Worm (Caenorhabditis elegans) whole organism, L2 larva: Measurements from ENCODE around the gene srh-24.

Experiments used
- R02D3.7 ChIP-seq: fragments of 150-350 bp; optimal IDR thresholded peaks from 2 replicates; lab custom pipeline; 2014; ENCODE audit warnings: missing biosample characterization, missing genetic modification characterization
- Y55F3AM.14 ChIP-seq: fragments of 200-800 bp; sonication (Bioruptor generic); optimal IDR thresholded peaks from 2 replicates; lab custom pipeline; 2018; ENCODE audit warnings: mild to moderate bottlenecking, missing genetic modification characterization, missing compliant biosample characterization
- ZK546.5 ChIP-seq: sonication (generic microtip); optimal IDR thresholded peaks from 2 replicates; lab custom pipeline; 2017; ENCODE audit warnings: missing biosample characterization, missing genetic modification characterization
- alr-1 ChIP-seq: fragments of 150-350 bp; optimal IDR thresholded peaks from 2 replicates; lab custom pipeline; 2014; ENCODE audit warnings: missing biosample characterization, missing genetic modification characterization
- aly-2 ChIP-seq: fragments of 150-350 bp; optimal IDR thresholded peaks from 2 replicates; lab custom pipeline; 2014; ENCODE audit warnings: missing biosample characterization, missing genetic modification characterization
- ama-1 ChIP-seq: fragments of 150-350 bp; optimal IDR thresholded peaks from 2 replicates; lab custom pipeline; 2018; ENCODE audit warnings: inconsistent platforms
- ceh-82 ChIP-seq: fragments of 150-350 bp; optimal IDR thresholded peaks from 2 replicates; lab custom pipeline; 2014; ENCODE audit warnings: missing biosample characterization, missing genetic modification characterization
- crh-2 ChIP-seq: sonication (generic microtip); optimal IDR thresholded peaks from 2 replicates; lab custom pipeline; 2017; ENCODE audit warnings: missing biosample characterization, missing genetic modification characterization
- dmd-4 ChIP-seq: sonication (generic microtip); optimal IDR thresholded peaks from 2 replicates; lab custom pipeline; 2017; ENCODE audit warnings: missing biosample characterization, missing genetic modification characterization
- egl-27 ChIP-seq: sonication (generic microtip); optimal IDR thresholded peaks from 3 replicates; lab custom pipeline; 2017; ENCODE audit warnings: missing biosample characterization, missing genetic modification reagents, missing genetic modification characterization
- elt-1 ChIP-seq: fragments of 150-350 bp; optimal IDR thresholded peaks from 2 replicates; lab custom pipeline; 2014; ENCODE audit warnings: missing biosample characterization, missing genetic modification characterization
- elt-3 ChIP-seq: sonication (generic microtip); optimal IDR thresholded peaks from 2 replicates; lab custom pipeline; 2017; ENCODE audit warnings: missing biosample characterization, missing genetic modification characterization
- gmeb-1 ChIP-seq: fragments of 150-350 bp; optimal IDR thresholded peaks from 2 replicates; lab custom pipeline; 2014; ENCODE audit warnings: missing biosample characterization, missing genetic modification characterization
- lin-39 ChIP-seq: fragments of 150-350 bp; optimal IDR thresholded peaks from 2 replicates; lab custom pipeline; 2014; ENCODE audit warnings: missing biosample characterization, missing genetic modification reagents, missing genetic modification characterization
- lsy-2 ChIP-seq, 2 experiments: fragments of 150-350 bp in 1 of 2; sonication (generic microtip) in 1 of 2; optimal IDR thresholded peaks; 2 replicates each; lab custom pipeline; 2014 to 2017; ENCODE audit warnings: missing biosample characterization in 2 of 2, missing genetic modification characterization in 2 of 2
- mbf-1 ChIP-seq: sonication (generic microtip); optimal IDR thresholded peaks from 2 replicates; lab custom pipeline; 2017; ENCODE audit warnings: missing biosample characterization, missing genetic modification characterization
- nhr-10 ChIP-seq: sonication (generic microtip); optimal IDR thresholded peaks from 2 replicates; lab custom pipeline; 2017; ENCODE audit warnings: missing biosample characterization, missing genetic modification characterization
- nhr-11 ChIP-seq: fragments of 150-350 bp; optimal IDR thresholded peaks from 2 replicates; lab custom pipeline; 2014; ENCODE audit warnings: missing biosample characterization, missing genetic modification characterization
- nhr-12 ChIP-seq: fragments of 150-350 bp; optimal IDR thresholded peaks from 2 replicates; lab custom pipeline; 2014; ENCODE audit warnings: missing biosample characterization, missing genetic modification characterization
- nhr-23 ChIP-seq: fragments of 150-350 bp; optimal IDR thresholded peaks from 2 replicates; lab custom pipeline; 2014; ENCODE audit warnings: missing biosample characterization, missing genetic modification reagents, missing genetic modification characterization
- nhr-237 ChIP-seq: fragments of 150-350 bp; optimal IDR thresholded peaks from 2 replicates; lab custom pipeline; 2014; ENCODE audit warnings: missing biosample characterization, missing genetic modification characterization
- nhr-25 ChIP-seq: fragments of 150-350 bp; sonication (generic microtip); optimal IDR thresholded peaks from 3 replicates; lab custom pipeline; 2014; ENCODE audit warnings: missing biosample characterization, missing genetic modification characterization
- nhr-6 ChIP-seq: fragments of 150-350 bp; optimal IDR thresholded peaks from 2 replicates; lab custom pipeline; 2014; ENCODE audit warnings: missing biosample characterization, missing genetic modification characterization
- peb-1 ChIP-seq: fragments of 150-350 bp; optimal IDR thresholded peaks from 2 replicates; lab custom pipeline; 2014; ENCODE audit warnings: missing biosample characterization, missing genetic modification characterization
- skn-1 ChIP-seq: sonication (generic microtip); optimal IDR thresholded peaks from 2 replicates; lab custom pipeline; 2017; ENCODE audit warnings: missing biosample characterization, missing genetic modification characterization
- sma-3 ChIP-seq: sonication (generic microtip); optimal IDR thresholded peaks from 2 replicates; lab custom pipeline; 2016; ENCODE audit warnings: missing genetic modification reagents, missing genetic modification characterization, missing compliant biosample characterization
- sma-9 ChIP-seq, 2 experiments: fragments of 150-350 bp in 1 of 2; sonication (generic microtip) in 1 of 2; optimal IDR thresholded peaks; 2 replicates each; lab custom pipeline; 2014 to 2016; ENCODE audit warnings: missing genetic modification characterization in 2 of 2, mild to moderate bottlenecking in 1 of 2, missing biosample characterization in 1 of 2, missing compliant biosample characterization in 1 of 2, missing genetic modification reagents in 1 of 2, moderate library complexity in 1 of 2
- snpc-4 ChIP-seq: fragments of 150-350 bp; optimal IDR thresholded peaks from 2 replicates; lab custom pipeline; 2014; ENCODE audit warnings: missing biosample characterization, missing genetic modification characterization
- unc-39 ChIP-seq: fragments of 150-350 bp; optimal IDR thresholded peaks from 2 replicates; lab custom pipeline; 2014; ENCODE audit warnings: missing biosample characterization, missing genetic modification characterization
- unc-55 ChIP-seq: fragments of 150-350 bp; sonication (generic microtip); optimal IDR thresholded peaks from 3 replicates; lab custom pipeline; 2014; ENCODE audit warnings: missing biosample characterization, missing genetic modification reagents, missing genetic modification characterization
- unc-62 ChIP-seq: fragments of 150-350 bp; optimal IDR thresholded peaks from 2 replicates; lab custom pipeline; 2014; ENCODE audit warnings: missing biosample characterization, missing genetic modification reagents, missing genetic modification characterization
- zag-1 ChIP-seq: fragments of 150-350 bp; optimal IDR thresholded peaks from 2 replicates; lab custom pipeline; 2014; ENCODE audit warnings: missing biosample characterization, missing genetic modification characterization
- ztf-4 ChIP-seq: fragments of 150-350 bp; optimal IDR thresholded peaks from 2 replicates; lab custom pipeline; 2014; ENCODE audit warnings: missing biosample characterization, missing genetic modification characterization

srh-24 gene

DNA sequence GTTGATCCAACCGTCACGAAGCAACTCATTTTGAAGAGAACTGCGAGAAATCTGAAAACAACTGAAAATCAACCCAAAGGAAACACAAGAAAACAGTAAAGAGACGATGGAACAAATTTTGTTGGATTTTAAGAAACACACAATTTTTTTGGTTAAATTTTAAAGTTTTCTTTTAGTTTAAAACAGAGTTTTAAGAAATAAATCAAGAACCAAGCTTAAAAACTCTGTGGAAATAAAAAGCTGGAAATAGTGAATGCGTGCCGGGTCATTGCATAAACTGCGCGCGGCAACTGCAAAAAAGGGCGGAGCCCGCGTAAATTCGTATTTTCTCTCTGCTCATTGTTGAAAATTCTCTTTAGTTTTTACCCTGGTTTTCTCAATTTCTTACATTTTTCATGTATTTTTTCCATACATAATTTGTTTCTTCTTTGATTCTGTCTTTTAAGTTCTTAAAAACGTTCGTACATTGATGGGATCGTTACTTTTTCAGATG is 1.2 kb upstream of the srh-24 start, which contains the start of the genes algn-13 and R10D12.13 (continued):
- TF ChIP-seq alr-1 (tag; lab: Kevin White, UChicago): no peak
- no peak for TF ChIP-seq egl-27 (tag; lab: Kevin White, UChicago)
- peak in 1 of 2 experiments; percentile 70 for TF ChIP-seq lsy-2 (tag; optimal IDR thresholded peaks at IDR 0.05; lab: Kevin White, UChicago)
- no peak for TF ChIP-seq unc-62
- no peak for TF ChIP-seq ama-1 (lab: Kevin White, UChicago)
- TF ChIP-seq nhr-12 (tag; lab: Kevin White, UChicago): no peak
- TF ChIP-seq nhr-6 (tag; lab: Kevin White, UChicago): no peak
- TF ChIP-seq gmeb-1 (tag; lab: Kevin White, UChicago): peak; percentile 74
- TF ChIP-seq nhr-23 (tag; lab: Kevin White, UChicago): no peak
- TF ChIP-seq mbf-1 (tag; lab: Kevin White, UChicago): no peak
- no peak for TF ChIP-seq nhr-11
- TF ChIP-seq aly-2: no peak
- no peak for TF ChIP-seq peb-1 (tag; lab: Kevin White, UChicago)
- TF ChIP-seq skn-1 (tag; lab: Kevin White, UChicago): no peak

DNA sequence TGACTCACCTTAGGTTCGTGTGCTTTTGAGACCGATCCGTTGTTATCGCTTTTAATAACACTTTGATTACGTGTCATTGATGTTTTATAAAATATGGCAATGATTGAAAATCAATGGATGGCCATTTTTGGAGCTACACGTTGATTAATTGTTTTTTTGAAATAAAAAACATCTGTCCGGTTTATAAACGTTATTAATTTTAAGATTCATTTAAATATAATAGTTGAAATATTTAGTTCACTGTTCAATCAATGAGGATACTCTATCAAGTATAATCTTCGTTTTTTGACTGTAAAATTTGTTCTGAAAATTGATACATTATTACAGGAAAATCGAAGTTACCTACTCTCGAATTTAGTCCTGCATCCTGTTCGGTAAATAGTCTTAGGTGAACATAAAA is 2.6 kb downstream of the srh-24 start, which contains the start of gene R10D12.10:
Gene R10D12.10, minus strand, starts transcription at position 101 of the 400 bp plus-strand sequence.
- TF ChIP-seq unc-62 (no peak), ZK546.5 (no peak), sma-3 (no peak), mbf-1 (tag; lab: Kevin White, UChicago) (no peak), unc-39 (no peak), nhr-10 (tag; lab: Kevin White, UChicago) (no peak), crh-2 (tag; lab: Kevin White, UChicago) (no peak), skn-1 (tag; lab: Kevin White, UChicago) (no peak), ama-1 (lab: Kevin White, UChicago) (no peak), Y55F3AM.14 (GFP tag; lab: Kevin White, UChicago) (no peak), lin-39 (no peak), nhr-23 (tag; lab: Kevin White, UChicago) (no peak), lsy-2 (tag; optimal IDR thresholded peaks at IDR 0.05; lab: Kevin White, UChicago) (no peak), R02D3.7 (tag; lab: Kevin White, UChicago) (no peak), ztf-4 (tag; lab: Kevin White, UChicago) (no peak), zag-1 (tag; lab: Kevin White, UChicago) (no peak), dmd-4 (tag; lab: Kevin White, UChicago) (no peak), sma-9 (GFP tag; optimal IDR thresholded peaks at IDR 0.05; lab: Kevin White, UChicago) (no peak), sma-9 (tag; optimal IDR thresholded peaks at IDR 0.05; lab: Kevin White, UChicago) (no peak), nhr-237 (tag; lab: Kevin White, UChicago) (no peak)

DNA sequence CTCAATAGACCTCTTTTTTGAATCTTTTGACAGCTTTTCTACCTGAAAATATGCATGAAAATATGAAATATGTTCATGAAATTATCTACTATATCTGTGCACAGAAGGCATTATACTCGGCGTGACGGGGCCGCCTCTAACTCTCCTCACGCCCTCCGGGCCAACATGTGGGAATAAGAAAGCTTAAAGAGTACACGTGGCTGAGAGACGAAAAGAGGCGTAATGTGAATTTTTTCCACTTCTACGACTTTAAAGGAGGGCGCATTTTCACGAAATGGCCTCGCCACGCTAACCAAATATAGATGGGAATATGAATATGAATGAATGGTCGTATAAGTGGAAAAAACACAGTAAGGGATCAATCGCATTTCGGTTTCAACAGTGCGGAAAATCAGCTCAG is 3.1 kb downstream of the srh-24 start:
- no peak for TF ChIP-seq nhr-25 (tag; lab: Kevin White, UChicago)
- TF ChIP-seq unc-55 (GFP tag; lab: Kevin White, UChicago): no peak
- no peak for TF ChIP-seq elt-3 (tag; lab: Kevin White, UChicago)
- TF ChIP-seq ztf-4 (tag; lab: Kevin White, UChicago): no peak
- TF ChIP-seq ceh-82 (tag; lab: Kevin White, UChicago): no peak
- no peak for TF ChIP-seq elt-1

DNA sequence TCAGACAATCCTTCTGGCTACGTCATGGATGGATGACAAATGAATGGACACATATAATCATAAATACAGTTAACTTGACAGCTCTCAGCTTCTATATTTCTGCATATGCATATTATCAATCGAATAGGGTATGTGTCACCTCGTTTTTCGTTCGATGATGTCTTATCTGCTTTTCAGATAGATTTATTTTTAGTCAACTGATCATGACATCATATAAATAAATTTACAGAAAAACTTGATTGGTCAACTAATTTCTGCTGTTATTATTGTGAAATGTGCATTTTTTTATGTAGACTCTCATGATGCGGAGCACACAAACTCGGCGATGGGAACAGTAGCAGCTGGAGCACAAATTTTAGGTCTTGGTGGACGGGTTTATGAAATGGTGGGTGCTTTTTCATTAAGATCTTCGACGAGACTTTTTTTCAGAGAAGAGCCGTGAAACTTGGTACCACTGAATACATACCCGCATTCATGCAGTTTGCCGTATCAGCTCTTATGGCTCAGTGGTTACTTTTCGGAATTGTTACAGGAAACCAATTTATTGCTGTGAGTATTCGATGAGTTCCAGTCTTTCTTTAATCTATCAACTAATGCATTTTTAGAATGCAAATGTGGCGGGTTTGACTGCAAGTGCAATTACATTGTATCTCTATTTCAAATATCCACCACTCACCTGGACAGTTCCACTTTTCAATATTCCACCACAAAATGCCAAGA is 5.3 kb downstream of the srh-24 start:
- TF ChIP-seq nhr-6 (tag; lab: Kevin White, UChicago): no peak
- TF ChIP-seq alr-1 (tag; lab: Kevin White, UChicago): no peak
- no peak for TF ChIP-seq nhr-10 (tag; lab: Kevin White, UChicago)
- TF ChIP-seq lin-39: no peak
- no peak for TF ChIP-seq sma-9 (GFP tag; optimal IDR thresholded peaks at IDR 0.05; lab: Kevin White, UChicago)
- TF ChIP-seq sma-9 (tag; optimal IDR thresholded peaks at IDR 0.05; lab: Kevin White, UChicago): no peak
- no peak for TF ChIP-seq unc-55 (GFP tag; lab: Kevin White, UChicago)
- no peak for TF ChIP-seq unc-62
- no peak for TF ChIP-seq snpc-4 (tag; lab: Kevin White, UChicago)
- no peak for TF ChIP-seq gmeb-1 (tag; lab: Kevin White, UChicago)
